Worm (Caenorhabditis elegans) whole organism, late embryonic: Measurements from ENCODE around the gene twnk-1.
A peak's percentile ranks its signal among the peaks of the same experiment; 100 is the strongest.

Experiments
- C08G9.2 ChIP-seq: sonication (generic microtip); optimal IDR thresholded peaks from 2 replicates; lab custom pipeline; 2016; ENCODE audit warnings: mild to moderate bottlenecking, missing genetic modification characterization, moderate library complexity, missing compliant biosample characterization
- ceh-14 ChIP-seq: sonication (generic microtip); optimal IDR thresholded peaks from 2 replicates; lab custom pipeline; 2016; ENCODE audit warnings: missing genotype, missing genetic modification characterization, missing compliant biosample characterization
- ceh-18 ChIP-seq: sonication (generic microtip); optimal IDR thresholded peaks from 2 replicates; lab custom pipeline; 2016; ENCODE audit warnings: missing genetic modification characterization, missing compliant biosample characterization
- ceh-19 ChIP-seq: fragments of 200-800 bp; sonication (Bioruptor generic); optimal IDR thresholded peaks from 2 replicates; lab custom pipeline; 2018; ENCODE audit warnings: mild to moderate bottlenecking, missing genetic modification characterization, missing compliant biosample characterization
- ceh-31 ChIP-seq: sonication (generic microtip); optimal IDR thresholded peaks from 2 replicates; lab custom pipeline; 2016; ENCODE audit warnings: missing genetic modification characterization, missing compliant biosample characterization
- ceh-45 ChIP-seq: fragments of 200-800 bp; sonication (Bioruptor generic); IDR thresholded peaks from 2 replicates; pipeline ENCODE4 v1.3.6; 2022; ENCODE audit warnings: missing genetic modification reagents, missing genetic modification characterization, missing compliant biosample characterization
- ceh-48 ChIP-seq: sonication (generic microtip); optimal IDR thresholded peaks from 2 replicates; lab custom pipeline; 2016; ENCODE audit warnings: missing genetic modification characterization, inconsistent platforms, missing compliant biosample characterization
- ceh-6 ChIP-seq: fragments of 200-800 bp; sonication (Bioruptor generic); optimal IDR thresholded peaks from 2 replicates; lab custom pipeline; 2018; ENCODE audit warnings: mild to moderate bottlenecking, missing genetic modification characterization, missing compliant biosample characterization
- dve-1 ChIP-seq: sonication (generic microtip); optimal IDR thresholded peaks from 2 replicates; lab custom pipeline; 2017; ENCODE audit warnings: antibody characterized with exemption, mild to moderate bottlenecking, missing genetic modification characterization, missing compliant biosample characterization
- elt-4 ChIP-seq: sonication (generic microtip); optimal IDR thresholded peaks from 2 replicates; lab custom pipeline; 2016; ENCODE audit warnings: missing genetic modification characterization, missing compliant biosample characterization
- ets-4 ChIP-seq: sonication (generic microtip); optimal IDR thresholded peaks from 2 replicates; lab custom pipeline; 2016; ENCODE audit warnings: missing genetic modification characterization, missing compliant biosample characterization
- fax-1 ChIP-seq: sonication (generic microtip); optimal IDR thresholded peaks from 2 replicates; lab custom pipeline; 2016; ENCODE audit warnings: missing genotype, missing genetic modification characterization, missing compliant biosample characterization
- hlh-30 ChIP-seq: sonication (generic microtip); optimal IDR thresholded peaks from 2 replicates; lab custom pipeline; 2017; ENCODE audit warnings: antibody characterized with exemption, missing genetic modification characterization, missing compliant biosample characterization; ENCODE audit not compliant: insufficient read depth
- hlh-6 ChIP-seq: sonication (generic microtip); optimal IDR thresholded peaks from 2 replicates; lab custom pipeline; 2016; ENCODE audit warnings: missing genotype, missing genetic modification characterization, missing compliant biosample characterization
- lin-11 ChIP-seq: fragments of 200-800 bp; sonication (Bioruptor generic); optimal IDR thresholded peaks from 2 replicates; lab custom pipeline; 2018; ENCODE audit warnings: mild to moderate bottlenecking, missing genetic modification characterization, missing compliant biosample characterization
- mec-3 ChIP-seq: sonication (generic microtip); optimal IDR thresholded peaks from 2 replicates; lab custom pipeline; 2016; ENCODE audit warnings: borderline replicate concordance, missing genetic modification characterization, missing compliant biosample characterization
- nfya-1 ChIP-seq: sonication (generic microtip); optimal IDR thresholded peaks from 2 replicates; lab custom pipeline; 2017; ENCODE audit warnings: missing genetic modification characterization, mild to moderate bottlenecking, missing compliant biosample characterization, antibody characterized with exemption, moderate library complexity
- nhr-11 ChIP-seq: fragments of 150-350 bp; optimal IDR thresholded peaks from 2 replicates; lab custom pipeline; 2014; ENCODE audit warnings: missing biosample characterization, missing genetic modification characterization
- nhr-232 ChIP-seq: sonication (generic microtip); optimal IDR thresholded peaks from 2 replicates; lab custom pipeline; 2016; ENCODE audit warnings: missing genetic modification characterization, missing compliant biosample characterization
- npax-4 ChIP-seq: sonication (generic microtip); optimal IDR thresholded peaks from 2 replicates; lab custom pipeline; 2016; ENCODE audit warnings: missing genetic modification characterization, missing compliant biosample characterization
- pha-4 ChIP-seq: fragments of 150-350 bp; optimal IDR thresholded peaks from 2 replicates; lab custom pipeline; 2018; ENCODE audit warnings: missing biosample characterization, missing genetic modification reagents, missing genetic modification characterization
- pqm-1 ChIP-seq: sonication (generic microtip); optimal IDR thresholded peaks from 2 replicates; lab custom pipeline; 2016; ENCODE audit warnings: missing genetic modification characterization, missing compliant biosample characterization
- pros-1 ChIP-seq: fragments of 150-350 bp; optimal IDR thresholded peaks from 2 replicates; lab custom pipeline; 2014; ENCODE audit warnings: missing biosample characterization, missing genetic modification reagents, missing genetic modification characterization
- ref-2 ChIP-seq: sonication (generic microtip); optimal IDR thresholded peaks from 2 replicates; lab custom pipeline; 2016; ENCODE audit warnings: missing genetic modification characterization, missing compliant biosample characterization
- sdc-2 ChIP-seq: sonication (generic microtip); optimal IDR thresholded peaks from 2 replicates; lab custom pipeline; 2016; ENCODE audit warnings: missing genotype, missing genetic modification characterization, missing compliant biosample characterization
- sox-2 ChIP-seq: fragments of 200-800 bp; sonication (Bioruptor generic); IDR thresholded peaks from 2 replicates; pipeline ENCODE4 v1.3.6; 2022; ENCODE audit warnings: missing genetic modification reagents, missing genetic modification characterization, missing compliant biosample characterization
- sox-4 ChIP-seq: sonication (generic microtip); optimal IDR thresholded peaks from 2 replicates; lab custom pipeline; 2017; ENCODE audit warnings: mild to moderate bottlenecking, missing genetic modification characterization, inconsistent platforms, missing compliant biosample characterization
- syd-9 ChIP-seq: sonication (generic microtip); optimal IDR thresholded peaks from 2 replicates; lab custom pipeline; 2016; ENCODE audit warnings: mild to moderate bottlenecking, missing genetic modification characterization, moderate library complexity, missing compliant biosample characterization
- tbx-2 ChIP-seq: sonication (generic microtip); optimal IDR thresholded peaks from 2 replicates; lab custom pipeline; 2016; ENCODE audit warnings: missing genetic modification characterization, missing compliant biosample characterization
- tbx-7 ChIP-seq: sonication (generic microtip); optimal IDR thresholded peaks from 2 replicates; lab custom pipeline; 2016; ENCODE audit warnings: missing genotype, missing genetic modification characterization, missing compliant biosample characterization
- unc-3 ChIP-seq, 2 experiments: fragments of 200-800 bp in 1 of 2; sonication (Bioruptor generic) in 1 of 2; sonication (generic microtip) in 1 of 2; conservative IDR thresholded peaks in 1 of 2; optimal IDR thresholded peaks in 1 of 2; 2 replicates each; pipeline versions ENCODE4 v1.3.6 to Lab custom; 2016 to 2022; ENCODE audit warnings: missing compliant biosample characterization in 2 of 2, missing genetic modification characterization in 2 of 2, missing genetic modification reagents in 1 of 2
- unc-42 ChIP-seq: sonication (generic microtip); optimal IDR thresholded peaks from 2 replicates; lab custom pipeline; 2016; ENCODE audit warnings: missing genotype, missing genetic modification characterization, missing compliant biosample characterization

The twnk-1 gene

ce11 chrX:5763904-5764303, 27.1 kb upstream of the twnk-1 start (continued):
- TF ChIP-seq hlh-6 (no peak), nfya-1 (tag; lab: Kevin White, UChicago) (peak; percentile 66), tbx-7 (no peak), unc-3 (GFP tag; conservative IDR thresholded peaks at IDR 0.05; lab: Robert Waterston, UW) (no peak), unc-3 (tag; optimal IDR thresholded peaks at IDR 0.05; lab: Kevin White, UChicago) (no peak), syd-9 (tag; lab: Kevin White, UChicago) (peak; percentile 48), ceh-14 (peak; percentile 32), fax-1 (tag; lab: Kevin White, UChicago) (no peak), ceh-19 (GFP tag; lab: Kevin White, UChicago) (no peak), npax-4 (no peak), ets-4 (tag; lab: Kevin White, UChicago) (no peak), elt-4 (tag; lab: Kevin White, UChicago) (no peak), C08G9.2 (peak; percentile 48), lin-11 (tag; lab: Kevin White, UChicago) (no peak), ceh-6 (GFP tag; lab: Kevin White, UChicago) (no peak)

- TF ChIP-seq sdc-2 (tag; lab: Kevin White, UChicago) (peak; percentile 43), pqm-1 (tag; lab: Kevin White, UChicago) (no peak), nfya-1 (tag; lab: Kevin White, UChicago) (peak; percentile 44), lin-11 (tag; lab: Kevin White, UChicago) (no peak), ceh-48 (tag; lab: Kevin White, UChicago) (no peak), pros-1 (tag; lab: Kevin White, UChicago) (no peak), mec-3 (tag; lab: Kevin White, UChicago) (no peak), ceh-18 (tag; lab: Kevin White, UChicago) (peak; percentile 23), unc-42 (tag; lab: Kevin White, UChicago) (peak; percentile 23), hlh-30 (tag; lab: Kevin White, UChicago) (no peak), ceh-31 (tag; lab: Kevin White, UChicago) (peak; percentile 42), nhr-232 (tag; lab: Kevin White, UChicago) (no peak), pha-4 (tag; lab: Kevin White, UChicago) (no peak), nhr-11 (tag; lab: Kevin White, UChicago) (no peak), ref-2 (tag; lab: Kevin White, UChicago) (peak; percentile 68), sox-4 (tag; lab: Kevin White, UChicago) (peak; percentile 10), hlh-6 (peak; percentile 29), tbx-2 (tag; lab: Kevin White, UChicago) (peak; percentile 42)
Measured at ce11 chrX:5764739-5765138, 26.3 kb upstream of the twnk-1 start.

- TF ChIP-seq ceh-18 (tag; lab: Kevin White, UChicago) (no peak), ceh-45 (no peak), sdc-2 (tag; lab: Kevin White, UChicago) (no peak), ref-2 (tag; lab: Kevin White, UChicago) (no peak), dve-1 (tag; lab: Kevin White, UChicago) (no peak), pqm-1 (tag; lab: Kevin White, UChicago) (no peak), npax-4 (no peak), sox-2 (GFP tag; lab: Robert Waterston, UW) (no peak)
Measured at ce11 chrX:5770648-5771047, 20.4 kb upstream of the twnk-1 start, which contains the start of gene C54H2.4. Gene C54H2.4 (minus strand): TSS chrX:5770748.

ce11 chrX:5772538-5773154, 18.4 kb upstream of the twnk-1 start:
- no peak for TF ChIP-seq pqm-1 (tag; lab: Kevin White, UChicago)
- no peak for TF ChIP-seq syd-9 (tag; lab: Kevin White, UChicago)
- TF ChIP-seq, all 69 proteins: peak for 0
